Worm (Caenorhabditis elegans) whole organism, L3 larva: ENCODE results near the gene bath-27.

Experiments
- aly-2 ChIP-seq: fragments of 150-350 bp; optimal IDR thresholded peaks from 2 replicates; lab custom pipeline; 2014; ENCODE audit warnings: missing biosample characterization, missing genetic modification characterization
- ama-1 ChIP-seq: fragments of 150-350 bp; optimal IDR thresholded peaks from 2 replicates; lab custom pipeline; 2018
- ceh-82 ChIP-seq: fragments of 150-350 bp; optimal IDR thresholded peaks from 2 replicates; lab custom pipeline; 2014; ENCODE audit warnings: missing biosample characterization, missing genetic modification characterization
- elt-1 ChIP-seq: fragments of 150-350 bp; optimal IDR thresholded peaks from 2 replicates; lab custom pipeline; 2014; ENCODE audit warnings: missing biosample characterization, missing genetic modification characterization
- elt-2 ChIP-seq: sonication (generic microtip); optimal IDR thresholded peaks from 2 replicates; lab custom pipeline; 2016; ENCODE audit warnings: missing genetic modification reagents, mild to moderate bottlenecking, missing genetic modification characterization, missing compliant biosample characterization
- fkh-10 ChIP-seq: sonication (generic microtip); optimal IDR thresholded peaks from 2 replicates; lab custom pipeline; 2017; ENCODE audit warnings: missing biosample characterization, missing genetic modification reagents, missing genetic modification characterization
- jun-1 ChIP-seq: fragments of 150-350 bp; optimal IDR thresholded peaks from 2 replicates; lab custom pipeline; 2014; ENCODE audit warnings: missing biosample characterization, missing genetic modification reagents, missing genetic modification characterization
- lin-39 ChIP-seq: fragments of 150-350 bp; optimal IDR thresholded peaks from 2 replicates; lab custom pipeline; 2018; ENCODE audit warnings: missing biosample characterization, missing genetic modification reagents, missing genetic modification characterization
- nhr-76 ChIP-seq: fragments of 150-350 bp; sonication (generic microtip); optimal IDR thresholded peaks from 5 replicates; lab custom pipeline; 2014; ENCODE audit warnings: missing biosample characterization, missing genetic modification characterization
- pha-4 ChIP-seq: fragments of 150-350 bp; optimal IDR thresholded peaks from 2 replicates; lab custom pipeline; 2014; ENCODE audit warnings: missing biosample characterization, missing genetic modification reagents, missing genetic modification characterization
- tbx-2 ChIP-seq: sonication (generic microtip); optimal IDR thresholded peaks from 2 replicates; lab custom pipeline; 2016; ENCODE audit warnings: mild to moderate bottlenecking, missing genetic modification characterization, missing compliant biosample characterization
- zag-1 ChIP-seq: fragments of 150-350 bp; optimal IDR thresholded peaks from 2 replicates; lab custom pipeline; 2014; ENCODE audit warnings: missing biosample characterization, missing genetic modification characterization
- ztf-11 ChIP-seq: fragments of 150-350 bp; optimal IDR thresholded peaks from 2 replicates; lab custom pipeline; 2014; ENCODE audit warnings: missing biosample characterization, missing genetic modification characterization
- ztf-4 ChIP-seq: fragments of 150-350 bp; optimal IDR thresholded peaks from 2 replicates; lab custom pipeline; 2014; ENCODE audit warnings: missing biosample characterization, missing genetic modification characterization

- TF ChIP-seq ztf-4 (no peak), fkh-10 (GFP tag; lab: Kevin White, UChicago) (no peak), ceh-82 (tag; lab: Kevin White, UChicago) (no peak), pha-4 (tag; lab: Kevin White, UChicago) (no peak), aly-2 (tag; lab: Kevin White, UChicago) (no peak), zag-1 (tag; lab: Kevin White, UChicago) (no peak), lin-39 (tag; lab: Kevin White, UChicago) (no peak), ama-1 (lab: Kevin White, UChicago) (no peak), ztf-11 (tag; lab: Kevin White, UChicago) (no peak), elt-2 (no peak), jun-1 (tag; lab: Kevin White, UChicago) (no peak), tbx-2 (no peak), elt-1 (tag; lab: Kevin White, UChicago) (no peak), nhr-76 (tag; lab: Kevin White, UChicago) (no peak)
Measured at ce11 chrII:3347940-3348610, 10.9 kb upstream of the bath-27 start, which contains the start of the genes F14D2.14 and bath-29.
